Worm (Caenorhabditis elegans) whole organism, L4 larva: ENCODE measurements around the gene Y22D7AL.3.

Source experiments
- F49E8.2 ChIP-seq: sonication (generic microtip); optimal IDR thresholded peaks from 2 replicates; lab custom pipeline; 2016; ENCODE audit warnings: missing compliant biosample characterization, mild to moderate bottlenecking, missing genetic modification characterization, borderline replicate concordance
- Y105C5A.15 ChIP-seq: fragments of 200-800 bp; sonication (Bioruptor generic); IDR thresholded peaks from 2 replicates; pipeline ENCODE4 v1.3.6; 2022; ENCODE audit warnings: missing genetic modification characterization, missing compliant biosample characterization
- Y5F2A.4 ChIP-seq: fragments of 200-800 bp; sonication (Bioruptor generic); optimal IDR thresholded peaks from 2 replicates; lab custom pipeline; 2018; ENCODE audit warnings: mild to moderate bottlenecking, missing genetic modification characterization, missing compliant biosample characterization
- aha-1 ChIP-seq: fragments of 150-350 bp; peaks from one replicate; lab custom pipeline; 2014; ENCODE audit warnings: missing biosample characterization, missing genetic modification characterization
- attf-4 ChIP-seq: sonication (generic microtip); optimal IDR thresholded peaks from 3 replicates; lab custom pipeline; 2017; ENCODE audit warnings: missing biosample characterization, missing genetic modification characterization
- ceh-20 ChIP-seq: fragments of 200-800 bp; sonication (Bioruptor generic); IDR thresholded peaks from 2 replicates; pipeline ENCODE4 v1.3.6; 2022; ENCODE audit warnings: missing genetic modification reagents, missing genetic modification characterization, missing compliant biosample characterization
- ceh-28 ChIP-seq: fragments of 150-350 bp; optimal IDR thresholded peaks from 2 replicates; lab custom pipeline; 2014; ENCODE audit warnings: missing biosample characterization, missing genetic modification reagents, missing genetic modification characterization
- ceh-32 ChIP-seq: sonication (generic microtip); optimal IDR thresholded peaks from 2 replicates; lab custom pipeline; 2016; ENCODE audit warnings: mild to moderate bottlenecking, missing genetic modification characterization, missing compliant biosample characterization; ENCODE audit not compliant: poor library complexity
- ceh-44 ChIP-seq: fragments of 200-800 bp; sonication (Bioruptor generic); IDR thresholded peaks from 2 replicates; pipeline ENCODE4 v1.3.6; 2022; ENCODE audit warnings: missing genetic modification reagents, missing genetic modification characterization, missing compliant biosample characterization
- ceh-62 ChIP-seq: sonication (generic microtip); optimal IDR thresholded peaks from 2 replicates; lab custom pipeline; 2017; ENCODE audit warnings: missing biosample characterization, missing genetic modification characterization
- cey-2 ChIP-seq: sonication (generic microtip); optimal IDR thresholded peaks from 3 replicates; lab custom pipeline; 2017; ENCODE audit warnings: missing genetic modification characterization, mild to moderate bottlenecking, missing compliant biosample characterization, antibody characterized with exemption, borderline replicate concordance; ENCODE audit not compliant: insufficient read depth
- ctbp-1 ChIP-seq: fragments of 200-800 bp; sonication (Bioruptor generic); IDR thresholded peaks from 2 replicates; pipeline ENCODE4 v1.3.6; 2022; ENCODE audit warnings: missing genetic modification reagents, missing genetic modification characterization, missing compliant biosample characterization
- daf-16 ChIP-seq, 3 experiments: sonication (generic microtip); optimal IDR thresholded peaks; 2 replicates each; lab custom pipeline; 2016 to 2017; ENCODE audit warnings: missing genetic modification characterization in 3 of 3, missing genetic modification reagents in 3 of 3, mild to moderate bottlenecking in 2 of 3, missing compliant biosample characterization in 2 of 3, missing biosample characterization in 1 of 3, moderate library complexity in 1 of 3
- dmd-6 ChIP-seq: fragments of 200-800 bp; sonication (Bioruptor generic); IDR thresholded peaks from 2 replicates; pipeline ENCODE4 v1.3.6; 2022; ENCODE audit warnings: missing genetic modification reagents, missing genetic modification characterization, missing compliant biosample characterization
- dmd-8 ChIP-seq: fragments of 200-800 bp; sonication (Bioruptor generic); IDR thresholded peaks from 2 replicates; pipeline ENCODE4 v1.3.6; 2022; ENCODE audit warnings: missing genetic modification characterization, missing compliant biosample characterization
- dmd-9 ChIP-seq: fragments of 200-800 bp; sonication (Bioruptor generic); IDR thresholded peaks from 2 replicates; pipeline ENCODE4 v1.3.6; 2022; ENCODE audit warnings: missing genetic modification reagents, missing genetic modification characterization, missing compliant biosample characterization
- duxl-1 ChIP-seq: sonication (generic microtip); optimal IDR thresholded peaks from 2 replicates; lab custom pipeline; 2016; ENCODE audit warnings: mild to moderate bottlenecking, missing genetic modification characterization, moderate library complexity, missing compliant biosample characterization; ENCODE audit not compliant: poor library complexity
- egl-27 ChIP-seq: sonication (generic microtip); optimal IDR thresholded peaks from 3 replicates; lab custom pipeline; 2017; ENCODE audit warnings: missing biosample characterization, missing genetic modification reagents, missing genetic modification characterization
- egl-43 ChIP-seq: fragments of 200-800 bp; sonication (Bioruptor generic); IDR thresholded peaks from 2 replicates; pipeline ENCODE4 v1.3.6; 2022; ENCODE audit warnings: missing genetic modification reagents, missing genetic modification characterization, missing compliant biosample characterization
- fkh-10 ChIP-seq: fragments of 150-350 bp; optimal IDR thresholded peaks from 2 replicates; lab custom pipeline; 2014; ENCODE audit warnings: missing biosample characterization, missing genetic modification reagents, missing genetic modification characterization
- gei-8 ChIP-seq: fragments of 200-800 bp; sonication (Bioruptor generic); optimal IDR thresholded peaks from 2 replicates; lab custom pipeline; 2018; ENCODE audit warnings: mild to moderate bottlenecking, missing genetic modification characterization, missing compliant biosample characterization
- lim-7 ChIP-seq: fragments of 200-800 bp; sonication (Bioruptor generic); IDR thresholded peaks from 2 replicates; pipeline ENCODE4 v1.3.6; 2022; ENCODE audit warnings: missing genetic modification characterization, missing compliant biosample characterization
- lin-38 ChIP-seq: fragments of 200-800 bp; sonication (Bioruptor generic); IDR thresholded peaks from 2 replicates; pipeline ENCODE4 v1.3.6; 2022; ENCODE audit warnings: missing genetic modification reagents, missing genetic modification characterization, missing compliant biosample characterization
- lin-39 ChIP-seq: fragments of 150-350 bp; optimal IDR thresholded peaks from 2 replicates; lab custom pipeline; 2014; ENCODE audit warnings: missing biosample characterization, missing genetic modification reagents, missing genetic modification characterization
- lir-3 ChIP-seq: sonication (generic microtip); optimal IDR thresholded peaks from 2 replicates; lab custom pipeline; 2016; ENCODE audit warnings: mild to moderate bottlenecking, missing genetic modification characterization, missing compliant biosample characterization
- lsy-2 ChIP-seq, 2 experiments: fragments of 150-350 bp in 1 of 2; sonication (generic microtip) in 1 of 2; optimal IDR thresholded peaks; 2 replicates each; lab custom pipeline; 2014 to 2017; ENCODE audit warnings: missing biosample characterization in 2 of 2, missing genetic modification characterization in 2 of 2
- mdt-29 ChIP-seq: fragments of 200-800 bp; sonication (Bioruptor generic); IDR thresholded peaks from 2 replicates; pipeline ENCODE4 v1.3.6; 2022; ENCODE audit warnings: missing genetic modification reagents, missing genetic modification characterization, missing compliant biosample characterization
- mes-2 ChIP-seq: sonication (generic microtip); optimal IDR thresholded peaks from 2 replicates; lab custom pipeline; 2016; ENCODE audit warnings: missing genotype, mild to moderate bottlenecking, missing genetic modification characterization, missing compliant biosample characterization; ENCODE audit not compliant: poor library complexity, severe bottlenecking
- nhr-111 ChIP-seq: fragments of 200-800 bp; sonication (Bioruptor generic); optimal IDR thresholded peaks from 2 replicates; lab custom pipeline; 2018; ENCODE audit warnings: mild to moderate bottlenecking, missing genetic modification characterization, missing compliant biosample characterization
- nhr-25 ChIP-seq: sonication (generic microtip); optimal IDR thresholded peaks from 2 replicates; lab custom pipeline; 2017; ENCODE audit warnings: missing genetic modification characterization, mild to moderate bottlenecking, missing compliant biosample characterization, antibody characterized with exemption, moderate library complexity, borderline replicate concordance; ENCODE audit not compliant: insufficient read depth
- nhr-42 ChIP-seq: fragments of 200-800 bp; sonication (Bioruptor generic); IDR thresholded peaks from 2 replicates; pipeline ENCODE4 v1.3.6; 2022; ENCODE audit warnings: missing genetic modification characterization, missing compliant biosample characterization
- nhr-6 ChIP-seq: fragments of 150-350 bp; optimal IDR thresholded peaks from 2 replicates; lab custom pipeline; 2014; ENCODE audit warnings: missing biosample characterization, missing genetic modification characterization
- pha-4 ChIP-seq, 2 experiments: fragments of 150-350 bp in 1 of 2; fragments of 200-800 bp in 1 of 2; sonication (Bioruptor generic) in 1 of 2; IDR thresholded peaks in 1 of 2; optimal IDR thresholded peaks in 1 of 2; 2 replicates each; pipeline versions ENCODE4 v1.3.6 to Lab custom; 2014 to 2022; ENCODE audit warnings: missing genetic modification characterization in 2 of 2, missing genetic modification reagents in 2 of 2, missing biosample characterization in 1 of 2, missing compliant biosample characterization in 1 of 2
- php-3 ChIP-seq: fragments of 200-800 bp; sonication (Bioruptor generic); IDR thresholded peaks from 2 replicates; pipeline ENCODE4 v1.3.6; 2022; ENCODE audit warnings: missing genetic modification reagents, missing genetic modification characterization, missing compliant biosample characterization
- pqm-1 ChIP-seq: sonication (generic microtip); optimal IDR thresholded peaks from 2 replicates; lab custom pipeline; 2017; ENCODE audit warnings: missing biosample characterization, missing genetic modification characterization
- snpc-1.2 ChIP-seq: fragments of 200-800 bp; sonication (Bioruptor generic); IDR thresholded peaks from 2 replicates; pipeline ENCODE4 v1.3.6; 2022; ENCODE audit warnings: missing genetic modification reagents, missing genetic modification characterization, missing compliant biosample characterization
- snpc-4 ChIP-seq: fragments of 150-350 bp; optimal IDR thresholded peaks from 2 replicates; lab custom pipeline; 2014; ENCODE audit warnings: missing biosample characterization, missing genetic modification characterization
- tra-1 ChIP-seq: fragments of 200-800 bp; sonication (Bioruptor generic); IDR thresholded peaks from 2 replicates; pipeline ENCODE4 v1.3.6; 2022; ENCODE audit warnings: missing genetic modification reagents, missing genetic modification characterization, missing compliant biosample characterization
- unc-130 ChIP-seq: sonication (generic microtip); optimal IDR thresholded peaks from 2 replicates; lab custom pipeline; 2016; ENCODE audit warnings: missing genetic modification reagents, missing genetic modification characterization, missing compliant biosample characterization
- unc-39 ChIP-seq: sonication (generic microtip); optimal IDR thresholded peaks from 2 replicates; lab custom pipeline; 2017; ENCODE audit warnings: missing biosample characterization, missing genetic modification characterization
- vab-7 ChIP-seq: fragments of 200-800 bp; sonication (Bioruptor generic); IDR thresholded peaks from 2 replicates; pipeline ENCODE4 v1.3.6; 2022; ENCODE audit warnings: missing genetic modification reagents, missing genetic modification characterization, missing compliant biosample characterization
- zag-1 ChIP-seq: fragments of 150-350 bp; optimal IDR thresholded peaks from 2 replicates; lab custom pipeline; 2014; ENCODE audit warnings: missing biosample characterization, missing genetic modification characterization
- zfp-3 ChIP-seq: fragments of 200-800 bp; sonication (Bioruptor generic); conservative IDR thresholded peaks from 2 replicates; pipeline ENCODE4 v1.3.6; 2022; ENCODE audit warnings: missing genetic modification reagents, missing genetic modification characterization, missing compliant biosample characterization
- ztf-7 ChIP-seq: fragments of 150-350 bp; optimal IDR thresholded peaks from 2 replicates; lab custom pipeline; 2014; ENCODE audit warnings: missing biosample characterization, missing genetic modification characterization

The Y22D7AL.3 gene

ce11 chrIII:1600670-1601194 lies 40.5 kb upstream of the Y22D7AL.3 start, which contains the start of gene sms-3 (continued):
- TF ChIP-seq mes-2 (tag; lab: Kevin White, UChicago) (peak; percentile 68), ceh-28 (tag; lab: Kevin White, UChicago) (no peak), tra-1 (GFP tag; lab: Robert Waterston, UW) (peak; percentile 79; the same call in 1 of the 2 replicates), F49E8.2 (tag; lab: Kevin White, UChicago) (peak; percentile 30), snpc-1.2 (GFP tag; lab: Robert Waterston, UW) (peak; percentile 63), pha-4 (GFP tag; IDR thresholded peaks at IDR 0.05; lab: Robert Waterston, UW) (peak; percentile 81), pha-4 (tag; optimal IDR thresholded peaks at IDR 0.05; lab: Kevin White, UChicago) (no peak), fkh-10 (GFP tag; lab: Kevin White, UChicago) (no peak), ztf-7 (tag; lab: Kevin White, UChicago) (no peak), ceh-20 (0 out of 2 replicates have a peak, but pooled peaks have one; percentile 23), daf-16 (GFP tag; optimal IDR thresholded peaks at IDR 0.05; lab: Kevin White, UChicago) (peak in 1 of 2 experiments; percentile 48), daf-16 (tag; optimal IDR thresholded peaks at IDR 0.05; lab: Kevin White, UChicago) (peak; percentile 44), dmd-9 (peak; percentile 23; the same call in 1 of the 2 replicates), lsy-2 (tag; optimal IDR thresholded peaks at IDR 0.05; lab: Kevin White, UChicago) (peak in 1 of 2 experiments; percentile 47), cey-2 (tag; lab: Kevin White, UChicago) (no peak), Y5F2A.4 (GFP tag; lab: Kevin White, UChicago) (no peak), zfp-3 (GFP tag; lab: Robert Waterston, UW) (0 out of 2 replicates have a peak, but pooled peaks have one; percentile 36), dmd-8 (GFP tag; lab: Robert Waterston, UW) (peak; percentile 73), Y105C5A.15 (peak; percentile 79; the same call in 1 of the 2 replicates), nhr-25 (tag; lab: Kevin White, UChicago) (no peak), lin-38 (peak; percentile 75), ceh-44 (GFP tag; lab: Robert Waterston, UW) (0 out of 2 replicates have a peak, but pooled peaks have one; percentile 9), duxl-1 (tag; lab: Kevin White, UChicago) (peak; percentile 61)

- peak; percentile 77 for TF ChIP-seq unc-130
- TF ChIP-seq vab-7 (GFP tag; lab: Robert Waterston, UW), result peak; percentile 91
- peak; percentile 70 for TF ChIP-seq lir-3
- TF ChIP-seq dmd-6 (GFP tag; lab: Robert Waterston, UW), result peak; percentile 56
- TF ChIP-seq egl-43 (GFP tag; lab: Robert Waterston, UW), result peak; percentile 94
- peak; percentile 53 for TF ChIP-seq nhr-25 (tag; lab: Kevin White, UChicago)
- TF ChIP-seq fkh-10 (GFP tag; lab: Kevin White, UChicago), result no peak
- TF ChIP-seq unc-39, result no peak
- TF ChIP-seq daf-16 (GFP tag; optimal IDR thresholded peaks at IDR 0.05; lab: Kevin White, UChicago), result peak; percentile 22 to 79
- TF ChIP-seq daf-16 (tag; optimal IDR thresholded peaks at IDR 0.05; lab: Kevin White, UChicago), result peak; percentile 15
- TF ChIP-seq ceh-28 (tag; lab: Kevin White, UChicago), result no peak
- no peak for TF ChIP-seq zag-1
- peak; percentile 55 for TF ChIP-seq gei-8 (GFP tag; lab: Kevin White, UChicago)
- no peak for TF ChIP-seq pqm-1
- TF ChIP-seq egl-27 (tag; lab: Kevin White, UChicago), result no peak
- peak; percentile 72 for TF ChIP-seq ctbp-1 (GFP tag; lab: Robert Waterston, UW)
- TF ChIP-seq nhr-42 (GFP tag; lab: Robert Waterston, UW), result peak; percentile 82
- TF ChIP-seq aha-1 (tag; lab: Kevin White, UChicago), result peak; percentile 92
- peak; percentile 71; the same call in 1 of the 2 replicates for TF ChIP-seq dmd-9
- no peak for TF ChIP-seq snpc-4
- no peak for TF ChIP-seq lin-39 (tag; lab: Kevin White, UChicago)
- peak; percentile 60 for TF ChIP-seq nhr-111
- no peak for TF ChIP-seq attf-4 (tag; lab: Kevin White, UChicago)
- TF ChIP-seq nhr-6 (tag; lab: Kevin White, UChicago), result no peak
- TF ChIP-seq lim-7 (GFP tag; lab: Robert Waterston, UW), result peak; percentile 93
- peak; percentile 85 for TF ChIP-seq mdt-29 (GFP tag; lab: Robert Waterston, UW)
- TF ChIP-seq cey-2 (tag; lab: Kevin White, UChicago), result no peak
- no peak for TF ChIP-seq ceh-62
- TF ChIP-seq php-3, result peak; percentile 67
- TF ChIP-seq ceh-32, result no peak
These were observed 39.6 kb upstream of the Y22D7AL.3 start for ce11 chrIII:1601464-1602169.
